Fruit fly (Drosophila melanogaster): ENCODE measurements around the gene ChAT.

Gene ChAT

DNA sequence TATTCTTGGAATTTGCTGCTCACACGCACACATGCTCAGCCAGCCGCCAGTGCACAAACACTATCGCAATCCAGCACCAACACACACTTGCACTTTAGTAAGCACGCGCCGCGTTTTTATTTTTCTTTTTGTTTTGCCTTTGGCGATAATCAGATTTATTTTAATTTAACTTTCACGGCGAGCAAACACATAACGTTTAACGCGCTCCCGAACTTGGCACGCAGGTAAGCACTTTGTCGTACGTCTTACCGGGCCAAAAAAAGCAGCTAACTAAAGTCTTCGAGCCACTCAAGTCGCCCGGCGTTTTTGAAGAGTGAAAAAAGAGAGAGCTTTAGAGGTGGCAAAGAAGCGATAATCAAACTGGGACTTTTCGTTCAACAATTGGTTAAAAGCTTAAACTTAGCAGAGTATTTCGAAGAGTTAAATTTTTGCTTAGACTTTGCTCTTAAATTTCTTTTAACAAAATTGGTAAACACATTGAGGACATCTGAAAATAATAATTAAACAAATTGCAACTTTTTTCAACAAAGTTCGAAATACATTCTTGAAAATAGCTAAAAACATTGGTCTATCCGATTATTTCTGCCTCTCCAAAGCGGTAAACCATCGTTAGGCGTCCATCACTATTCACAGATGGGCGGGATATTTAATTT lies 38.1 kb downstream of the ChAT start, which contains the start of gene Mekk1 (continued):
- TF ChIP-seq esn (GFP tag; optimal IDR thresholded peaks at IDR 0.05) (peak; percentile 67), net (GFP tag; optimal IDR thresholded peaks at IDR 0.05) (peak; percentile 7), CG1621 (tag; optimal IDR thresholded peaks at IDR 0.05) (no peak), dsx (GFP tag; optimal IDR thresholded peaks at IDR 0.05; ENCODE audit: poor library complexity, severe bottlenecking) (peak; percentile 36), dac (GFP tag; optimal IDR thresholded peaks at IDR 0.05) (no peak), CG8119 (GFP tag; IDR thresholded peaks at IDR 0.05) (peak; percentile 40; the same call in 1 of the 3 replicates), Eip78C (GFP tag) (peak; percentile 84), CG8319 (GFP tag; optimal IDR thresholded peaks at IDR 0.05) (peak; percentile 30), CG34406 (GFP tag; optimal IDR thresholded peaks at IDR 0.05) (no peak), CG3919 (GFP tag; optimal IDR thresholded peaks at IDR 0.05) (peak; percentile 39), Sox14 (GFP tag; optimal IDR thresholded peaks at IDR 0.05) (peak; percentile 55), Sox15 (GFP tag; optimal IDR thresholded peaks at IDR 0.05) (no peak), CG7368 (GFP tag; optimal IDR thresholded peaks at IDR 0.05) (peak; percentile 19), Hr38 (GFP tag; optimal IDR thresholded peaks at IDR 0.05) (no peak), CG11294 (GFP tag; IDR thresholded peaks at IDR 0.05) (no peak), CG10631 (GFP tag; optimal IDR thresholded peaks at IDR 0.05) (peak; percentile 30), CG9139 (GFP tag; optimal IDR thresholded peaks at IDR 0.05) (no peak), CG6808 (GFP tag; optimal IDR thresholded peaks at IDR 0.05) (peak; percentile 58), topi (GFP tag; optimal IDR thresholded peaks at IDR 0.05) (peak; percentile 23), Gug (GFP tag; IDR thresholded peaks at IDR 0.05) (0 out of 2 replicates have a peak, but pooled peaks have one; percentile 30), eg (GFP tag; IDR thresholded peaks at IDR 0.05) (peak; percentile 32; the same call in 2 of the 3 replicates), pdm3 (GFP tag; optimal IDR thresholded peaks at IDR 0.05) (peak; percentile 61), Ets96B (tag; optimal IDR thresholded peaks at IDR 0.05) (peak; percentile 32), Blimp-1 (GFP tag; optimal IDR thresholded peaks at IDR 0.05) (no peak), Met (GFP tag; optimal IDR thresholded peaks at IDR 0.05) (peak; percentile 62), CG6163 (GFP tag; IDR thresholded peaks at IDR 0.05) (0 out of 3 replicates have a peak, but pooled peaks have one; percentile 40), Ets21C (GFP tag; optimal IDR thresholded peaks at IDR 0.05) (peak; percentile 49), Eip75B (GFP tag; optimal IDR thresholded peaks at IDR 0.05) (peak; percentile 46)

DNA sequence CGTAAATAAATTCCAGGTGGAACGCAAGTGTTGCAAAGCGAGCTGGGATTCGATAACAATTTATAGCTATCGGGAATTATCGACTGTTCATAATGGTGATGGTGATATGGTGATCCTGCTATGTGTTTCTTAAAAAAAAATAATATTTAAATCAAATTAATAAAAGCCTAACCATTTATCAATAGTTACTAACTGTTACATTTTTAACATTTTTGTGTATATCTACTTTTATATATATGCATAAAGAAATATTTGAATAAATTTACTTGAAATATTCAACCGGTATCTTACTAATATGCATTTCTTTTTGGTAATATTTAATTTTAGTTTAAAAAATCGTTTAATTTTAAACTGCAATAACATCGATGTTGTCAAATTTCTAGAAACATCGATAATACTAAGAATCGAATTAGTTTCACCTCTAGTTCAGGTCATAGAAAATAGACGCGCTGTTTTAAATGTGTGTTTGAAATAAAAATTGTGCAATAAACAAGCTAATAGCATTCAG lies 40.7 kb downstream of the ChAT start, which contains the start of the genes PGS1 and gwl:
Gene PGS1 (minus strand): TSS at position 81 of the 508 bp plus-strand sequence.
Gene gwl (plus strand): TSS at position 410 of the 508 bp plus-strand sequence.
- no peak for TF ChIP-seq CG7368 (GFP tag; optimal IDR thresholded peaks at IDR 0.05)
- no peak for TF ChIP-seq CG32006 (GFP tag; optimal IDR thresholded peaks at IDR 0.05)
- TF ChIP-seq CG3919 (GFP tag; optimal IDR thresholded peaks at IDR 0.05), result peak; percentile 65
- TF ChIP-seq Blimp-1 (GFP tag; optimal IDR thresholded peaks at IDR 0.05), result peak; percentile 7
- peak; percentile 78 for TF ChIP-seq esn (GFP tag; optimal IDR thresholded peaks at IDR 0.05)
- TF ChIP-seq Hr39 (GFP tag; optimal IDR thresholded peaks at IDR 0.05), result no peak
- TF ChIP-seq CG6854 (GFP tag; optimal IDR thresholded peaks at IDR 0.05), result no peak
- no peak for TF ChIP-seq achi (GFP tag; optimal IDR thresholded peaks at IDR 0.05)
- TF ChIP-seq CG10669 (GFP tag; optimal IDR thresholded peaks at IDR 0.05), result no peak
- peak; percentile 50 for TF ChIP-seq Sox15 (GFP tag; optimal IDR thresholded peaks at IDR 0.05)
- TF ChIP-seq CG31627 (GFP tag; optimal IDR thresholded peaks at IDR 0.05), result peak; percentile 62
- TF ChIP-seq fd59A (GFP tag; optimal IDR thresholded peaks at IDR 0.05), result no peak
- TF ChIP-seq CG8319 (GFP tag; optimal IDR thresholded peaks at IDR 0.05), result no peak
- no peak for TF ChIP-seq dsx (GFP tag; optimal IDR thresholded peaks at IDR 0.05; ENCODE audit: poor library complexity, severe bottlenecking)
- TF ChIP-seq fkh (GFP tag; optimal IDR thresholded peaks at IDR 0.05), result no peak
- TF ChIP-seq Met (GFP tag; optimal IDR thresholded peaks at IDR 0.05), result no peak
- TF ChIP-seq spab (GFP tag; optimal IDR thresholded peaks at IDR 0.05), result no peak
- TF ChIP-seq CG11762 (GFP tag; optimal IDR thresholded peaks at IDR 0.05; ENCODE audit: insufficient read depth), result peak; percentile 52
- peak; percentile 73 for TF ChIP-seq Ets96B (tag; optimal IDR thresholded peaks at IDR 0.05)
- no peak for TF ChIP-seq Smox (GFP tag; optimal IDR thresholded peaks at IDR 0.05)
- peak; percentile 88 for TF ChIP-seq CG10631 (GFP tag; optimal IDR thresholded peaks at IDR 0.05)
- TF ChIP-seq CG15336 (GFP tag; IDR thresholded peaks at IDR 0.05), result peak; percentile 49; the same call in 1 of the 2 replicates
- TF ChIP-seq salr (GFP tag; optimal IDR thresholded peaks at IDR 0.05), result no peak
- TF ChIP-seq Eip75B (GFP tag; optimal IDR thresholded peaks at IDR 0.05), result no peak
- TF ChIP-seq Gug (GFP tag; IDR thresholded peaks at IDR 0.05), result peak; percentile 64; the same call in 1 of the 2 replicates
- peak; percentile 83 for TF ChIP-seq eg (GFP tag; IDR thresholded peaks at IDR 0.05)
- TF ChIP-seq Eip78C (GFP tag), result no peak
- TF ChIP-seq svp (GFP tag), result peak; percentile 80
- TF ChIP-seq Hr38 (GFP tag; optimal IDR thresholded peaks at IDR 0.05), result no peak
- TF ChIP-seq CG11902 (GFP tag; optimal IDR thresholded peaks at IDR 0.05), result peak; percentile 29
- TF ChIP-seq pdm3 (GFP tag; optimal IDR thresholded peaks at IDR 0.05), result no peak
- TF ChIP-seq acj6 (GFP tag; optimal IDR thresholded peaks at IDR 0.05), result peak; percentile 76
- no peak for TF ChIP-seq CG4318 (GFP tag; optimal IDR thresholded peaks at IDR 0.05)
- no peak for TF ChIP-seq net (GFP tag; optimal IDR thresholded peaks at IDR 0.05)
- TF ChIP-seq CG1621 (tag; optimal IDR thresholded peaks at IDR 0.05), result no peak
- peak; percentile 55; the same call in 1 of the 2 replicates for TF ChIP-seq CG11294 (GFP tag; IDR thresholded peaks at IDR 0.05)
